Fruit fly (Drosophila melanogaster) whole organism, embryonic: ENCODE measurements around the gene CG45049.

Experiments
- CG10654 ChIP-seq: fragments of 200-800 bp; sonication (Bioruptor generic); optimal IDR thresholded peaks from 2 replicates; lab custom pipeline; 2016; ENCODE audit warnings: missing biosample characterization, missing genetic modification characterization
- CG11398 ChIP-seq: fragments of 200-800 bp; sonication (Bioruptor generic); optimal IDR thresholded peaks from 2 replicates; lab custom pipeline; 2016; ENCODE audit warnings: missing biosample characterization, missing genetic modification characterization
- CG12659 ChIP-seq: fragments of 200-800 bp; sonication (Bioruptor generic); optimal IDR thresholded peaks from 3 replicates; lab custom pipeline; 2017; ENCODE audit warnings: mild to moderate bottlenecking, missing biosample characterization, missing genetic modification reagents, missing genetic modification characterization
- CG12744 ChIP-seq: fragments of 200-800 bp; sonication (Bioruptor generic); optimal IDR thresholded peaks from 2 replicates; lab custom pipeline; 2016; ENCODE audit warnings: missing biosample characterization, missing genetic modification characterization
- CG17568 ChIP-seq: fragments of 200-800 bp; sonication (Bioruptor generic); optimal IDR thresholded peaks from 2 replicates; lab custom pipeline; 2018; ENCODE audit warnings: missing biosample characterization, mild to moderate bottlenecking, missing genetic modification characterization, moderate library complexity
- CG17829 ChIP-seq: fragments of 200-800 bp; optimal IDR thresholded peaks from 2 replicates; lab custom pipeline; 2019; ENCODE audit warnings: missing biosample characterization, mild to moderate bottlenecking, missing genetic modification characterization, moderate library complexity
- CG2116 ChIP-seq: fragments of 200-800 bp; sonication (Bioruptor generic); optimal IDR thresholded peaks from 3 replicates; lab custom pipeline; 2018; ENCODE audit warnings: missing biosample characterization, mild to moderate bottlenecking, missing genetic modification characterization
- CG2129 ChIP-seq: fragments of 200-800 bp; sonication (Bioruptor generic); IDR thresholded peaks from 2 replicates; pipeline ENCODE4 v1.3.6; 2022; ENCODE audit warnings: missing biosample characterization, missing genetic modification characterization; ENCODE audit not compliant: partially characterized antibody
- CG3163 ChIP-seq: fragments of 200-800 bp; sonication (Bioruptor generic); optimal IDR thresholded peaks from 3 replicates; lab custom pipeline; 2016; ENCODE audit warnings: missing biosample characterization, missing genetic modification characterization
- CG32532 ChIP-seq: fragments of 200-800 bp; sonication (Bioruptor generic); IDR thresholded peaks from 2 replicates; pipeline ENCODE4 v1.3.6; 2022; ENCODE audit warnings: missing biosample characterization, missing genetic modification characterization
- CG32772 ChIP-seq: fragments of 200-800 bp; sonication (Bioruptor generic); IDR thresholded peaks from 2 replicates; pipeline ENCODE4 v1.3.6; 2022; ENCODE audit warnings: missing biosample characterization, missing genetic modification characterization
- CG4424 ChIP-seq: fragments of 200-800 bp; sonication (Bioruptor generic); optimal IDR thresholded peaks from 3 replicates; lab custom pipeline; 2016; ENCODE audit warnings: missing biosample characterization, missing genetic modification characterization
- CG4617 ChIP-seq: fragments of 200-800 bp; sonication (Bioruptor generic); optimal IDR thresholded peaks from 3 replicates; lab custom pipeline; 2016; ENCODE audit warnings: missing biosample characterization, missing genetic modification characterization, borderline replicate concordance
- CG6654 ChIP-seq: fragments of 200-800 bp; sonication (Bioruptor generic); optimal IDR thresholded peaks from 2 replicates; lab custom pipeline; 2017; ENCODE audit warnings: missing biosample characterization, mild to moderate bottlenecking, missing genetic modification characterization
- CG7271 ChIP-seq: fragments of 200-800 bp; sonication (Bioruptor generic); optimal IDR thresholded peaks from 2 replicates; lab custom pipeline; 2018; ENCODE audit warnings: missing biosample characterization, mild to moderate bottlenecking, missing genetic modification characterization, moderate library complexity
- CG7556 ChIP-seq: fragments of 200-800 bp; sonication (Bioruptor generic); optimal IDR thresholded peaks from 2 replicates; lab custom pipeline; 2017; ENCODE audit warnings: missing biosample characterization, mild to moderate bottlenecking, missing genetic modification characterization
- CG7963 ChIP-seq: fragments of 200-800 bp; sonication (Bioruptor generic); IDR thresholded peaks from 3 replicates; pipeline ENCODE4 v1.3.6; 2022; ENCODE audit warnings: missing biosample characterization, missing genetic modification characterization; ENCODE audit not compliant: partially characterized antibody
- CG9437 ChIP-seq: fragments of 200-800 bp; sonication (Bioruptor generic); optimal IDR thresholded peaks from 2 replicates; lab custom pipeline; 2018; ENCODE audit warnings: missing biosample characterization, mild to moderate bottlenecking, missing genetic modification characterization
- CG9797 ChIP-seq: fragments of 200-800 bp; sonication (Bioruptor generic); optimal IDR thresholded peaks from 3 replicates; lab custom pipeline; 2018; ENCODE audit warnings: missing biosample characterization, mild to moderate bottlenecking, missing genetic modification characterization
- CG9817 ChIP-seq: fragments of 200-800 bp; sonication (Bioruptor generic); optimal IDR thresholded peaks from 2 replicates; lab custom pipeline; 2018; ENCODE audit warnings: missing biosample characterization, mild to moderate bottlenecking, missing genetic modification characterization, moderate library complexity
- CG9932 ChIP-seq: fragments of 200-800 bp; sonication (Bioruptor generic); IDR thresholded peaks from 2 replicates; pipeline ENCODE4 v1.3.6; 2022; ENCODE audit warnings: missing biosample characterization, missing genetic modification characterization
- CTCF ChIP-seq: fragments of 200-800 bp; sonication (Bioruptor generic); optimal IDR thresholded peaks from 2 replicates; lab custom pipeline; 2017; ENCODE audit warnings: missing biosample characterization, mild to moderate bottlenecking, missing genetic modification characterization, moderate library complexity
- CkIIα-i1 ChIP-seq: fragments of 200-800 bp; sonication (Bioruptor generic); IDR thresholded peaks from 2 replicates; pipeline ENCODE4 v1.3.6; 2022; ENCODE audit warnings: missing biosample characterization, missing genetic modification characterization
- D19A ChIP-seq: fragments of 200-800 bp; optimal IDR thresholded peaks from 3 replicates; lab custom pipeline; 2019; ENCODE audit warnings: missing biosample characterization, mild to moderate bottlenecking, missing genetic modification characterization, moderate library complexity
- E2f2 ChIP-seq: fragments of 200-800 bp; sonication (Bioruptor generic); IDR thresholded peaks from 2 replicates; pipeline ENCODE4 v1.3.6; 2022; ENCODE audit warnings: missing biosample characterization, missing genetic modification characterization
- Hsf ChIP-seq: fragments of 200-800 bp; sonication (Bioruptor generic); optimal IDR thresholded peaks from 3 replicates; lab custom pipeline; 2016; ENCODE audit warnings: missing biosample characterization, missing genetic modification characterization
- Max ChIP-seq: fragments of 200-800 bp; sonication (Bioruptor generic); optimal IDR thresholded peaks from 2 replicates; lab custom pipeline; 2016; ENCODE audit warnings: missing biosample characterization, mild to moderate bottlenecking, missing genetic modification characterization
- NK7.1 ChIP-seq: fragments of 200-800 bp; sonication (Bioruptor generic); optimal IDR thresholded peaks from 3 replicates; lab custom pipeline; 2016; ENCODE audit warnings: missing biosample characterization, missing genetic modification characterization
- Nf-YB ChIP-seq: fragments of 200-800 bp; sonication (Bioruptor generic); optimal IDR thresholded peaks from 3 replicates; lab custom pipeline; 2019; ENCODE audit warnings: missing biosample characterization, mild to moderate bottlenecking, missing genetic modification characterization, moderate library complexity
- NfI ChIP-seq: fragments of 200-800 bp; sonication (Bioruptor generic); optimal IDR thresholded peaks from 3 replicates; lab custom pipeline; 2018; ENCODE audit warnings: missing biosample characterization, mild to moderate bottlenecking, missing genetic modification characterization, moderate library complexity
- Ptx1 ChIP-seq: fragments of 200-800 bp; sonication (Bioruptor generic); IDR thresholded peaks from 2 replicates; pipeline ENCODE4 v1.3.6; 2022; ENCODE audit warnings: missing biosample characterization, missing genetic modification characterization
- Ssrp ChIP-seq: fragments of 200-800 bp; sonication (Bioruptor generic); optimal IDR thresholded peaks from 2 replicates; lab custom pipeline; 2018; ENCODE audit warnings: missing biosample characterization, mild to moderate bottlenecking, missing genetic modification characterization, moderate library complexity
- Xrp1 ChIP-seq: fragments of 200-800 bp; sonication (Bioruptor generic); IDR thresholded peaks from 2 replicates; pipeline ENCODE4 v1.3.6; 2022; ENCODE audit warnings: missing biosample characterization, missing genetic modification characterization
- amos ChIP-seq: fragments of 200-800 bp; sonication (Bioruptor generic); IDR thresholded peaks from 2 replicates; pipeline ENCODE4 v1.3.6; 2022; ENCODE audit warnings: missing biosample characterization, missing genetic modification characterization; ENCODE audit not compliant: partially characterized antibody
- ci ChIP-seq: fragments of 200-800 bp; sonication (Bioruptor generic); IDR thresholded peaks from 3 replicates; pipeline ENCODE4 v1.3.6; 2022; ENCODE audit warnings: missing biosample characterization, missing genetic modification characterization
- da ChIP-seq: fragments of 200-800 bp; sonication (Bioruptor generic); optimal IDR thresholded peaks from 2 replicates; lab custom pipeline; 2016; ENCODE audit warnings: missing biosample characterization, missing genetic modification characterization
- disco-r ChIP-seq: fragments of 200-800 bp; sonication (Bioruptor generic); optimal IDR thresholded peaks from 2 replicates; lab custom pipeline; 2016; ENCODE audit warnings: missing biosample characterization, missing genetic modification characterization
- hbn ChIP-seq: fragments of 200-800 bp; sonication (Bioruptor generic); IDR thresholded peaks from 2 replicates; pipeline ENCODE4 v1.3.6; 2022; ENCODE audit warnings: missing biosample characterization, missing genetic modification characterization; ENCODE audit not compliant: partially characterized antibody
- klu ChIP-seq: fragments of 200-800 bp; sonication (Bioruptor generic); IDR thresholded peaks from 2 replicates; pipeline ENCODE4 v1.3.6; 2022; ENCODE audit warnings: missing biosample characterization, missing genetic modification characterization
- maf-S ChIP-seq: fragments of 200-800 bp; sonication (Bioruptor generic); optimal IDR thresholded peaks from 2 replicates; lab custom pipeline; 2016; ENCODE audit warnings: missing biosample characterization, missing genetic modification characterization
- nmo ChIP-seq: fragments of 200-800 bp; sonication (Bioruptor generic); optimal IDR thresholded peaks from 2 replicates; lab custom pipeline; 2018; ENCODE audit warnings: missing biosample characterization, mild to moderate bottlenecking, missing genetic modification characterization, moderate library complexity
- pan ChIP-seq, 4 experiments: fragments of >200 bp in 3 of 4; fragments of 200-800 bp in 1 of 4; sonication (Bioruptor generic) in 1 of 4; optimal IDR thresholded peaks in 3 of 4; IDR thresholded peaks in 1 of 4; 2 replicates each; pipeline versions ENCODE4 v1.3.6 to Lab custom; 2017 to 2022; ENCODE audit warnings: missing biosample characterization in 2 of 4, missing genetic modification characterization in 2 of 4, mixed read lengths in 1 of 4
- prd ChIP-seq, 3 experiments: fragments of >200 bp in 2 of 3; fragments of 200-800 bp in 1 of 3; sonication (Bioruptor generic) in 1 of 3; optimal IDR thresholded peaks in 2 of 3; IDR thresholded peaks in 1 of 3; 2 replicates in 2 of 3; 3 replicates in 1 of 3; pipeline versions ENCODE4 v1.3.6 to Lab custom; 2017 to 2022; ENCODE audit warnings: missing biosample characterization in 1 of 3, missing genetic modification characterization in 1 of 3
- pros ChIP-seq: fragments of 200-800 bp; sonication (Bioruptor generic); optimal IDR thresholded peaks from 3 replicates; lab custom pipeline; 2019; ENCODE audit warnings: missing biosample characterization, mild to moderate bottlenecking, missing genetic modification characterization, moderate library complexity
- unpg ChIP-seq: fragments of 200-800 bp; sonication (Bioruptor generic); optimal IDR thresholded peaks from 3 replicates; lab custom pipeline; 2018; ENCODE audit warnings: missing biosample characterization, mild to moderate bottlenecking, missing genetic modification characterization, moderate library complexity
- wdn ChIP-seq: fragments of 200-800 bp; sonication (Bioruptor generic); IDR thresholded peaks from 2 replicates; pipeline ENCODE4 v1.3.6; 2022; ENCODE audit warnings: missing biosample characterization, missing genetic modification characterization
- wor ChIP-seq: fragments of 200-800 bp; sonication (Bioruptor generic); IDR thresholded peaks from 2 replicates; pipeline ENCODE4 v1.3.6; 2022; ENCODE audit warnings: missing biosample characterization, missing genetic modification characterization
- zfh2 ChIP-seq: fragments of 200-800 bp; sonication (Bioruptor generic); optimal IDR thresholded peaks from 2 replicates; lab custom pipeline; 2016; ENCODE audit warnings: missing biosample characterization, missing genetic modification characterization

CG45049 gene

dm6 chr3R:22726031-22726770, 566 bp upstream of the CG45049 start, which contains the start of gene RNF220 (continued):
- no peak for TF ChIP-seq CG3163 (GFP tag; lab: Kevin White, UChicago)
- no peak for TF ChIP-seq disco-r (GFP tag; lab: Kevin White, UChicago)
- TF ChIP-seq klu (GFP tag; lab: Robert Waterston, UW): 0 out of 2 replicates have a peak, but pooled peaks have one; percentile 8
- peak; percentile 45 for TF ChIP-seq nmo (GFP tag; lab: Kevin White, UChicago)
- TF ChIP-seq Ptx1 (GFP tag; lab: Robert Waterston, UW): peak; percentile 8; the same call in 1 of the 2 replicates
- peak; percentile 38 for TF ChIP-seq CTCF
- no peak for TF ChIP-seq Nf-YB (GFP tag; lab: Kevin White, UChicago)
- no peak for TF ChIP-seq CG7271 (tag; lab: Kevin White, UChicago)
- TF ChIP-seq CG32772 (GFP tag; lab: Robert Waterston, UW): no peak
- peak; percentile 5 for TF ChIP-seq CG4617 (GFP tag; lab: Kevin White, UChicago)
- TF ChIP-seq CG10654 (GFP tag; lab: Kevin White, UChicago): no peak
- peak; percentile 61; the same call in 2 of the 3 replicates for TF ChIP-seq CG7963 (GFP tag; lab: Robert Waterston, UW)
- TF ChIP-seq zfh2 (GFP tag; lab: Kevin White, UChicago): no peak
- TF ChIP-seq amos (GFP tag; lab: Robert Waterston, UW): peak; percentile 82
- TF ChIP-seq NfI (GFP tag; lab: Kevin White, UChicago): no peak
- no peak for TF ChIP-seq NK7.1 (GFP tag; lab: Kevin White, UChicago)
- TF ChIP-seq unpg (GFP tag; lab: Kevin White, UChicago): no peak
- TF ChIP-seq pan (optimal IDR thresholded peaks at IDR 0.05; lab: Kevin White, UChicago): no peak
- TF ChIP-seq pan (GFP tag; optimal IDR thresholded peaks at IDR 0.05 in 1 of 2, IDR thresholded peaks at IDR 0.05 in 1 of 2): no peak
- TF ChIP-seq CG32532 (GFP tag; lab: Robert Waterston, UW): no peak; the same call in 1 of the 2 replicates
- peak; percentile 1 for TF ChIP-seq CG17829 (tag; lab: Kevin White, UChicago)
- no peak for TF ChIP-seq Ssrp (tag; lab: Kevin White, UChicago)
- TF ChIP-seq CG6654 (GFP tag; lab: Kevin White, UChicago): no peak
- TF ChIP-seq wdn (GFP tag; lab: Robert Waterston, UW): no peak
- TF ChIP-seq CG4424: peak; percentile 31
- peak; percentile 47 for TF ChIP-seq CG9932 (GFP tag; lab: Robert Waterston, UW)
- TF ChIP-seq D19A (tag; lab: Kevin White, UChicago): peak; percentile 1
- no peak for TF ChIP-seq prd (optimal IDR thresholded peaks at IDR 0.05; lab: Kevin White, UChicago)
- TF ChIP-seq prd (GFP tag; IDR thresholded peaks at IDR 0.05; lab: Robert Waterston, UW): peak; percentile 7; the same call in 1 of the 3 replicates
- no peak for TF ChIP-seq CG12744 (GFP tag; lab: Kevin White, UChicago)
- TF ChIP-seq CG2129: peak; percentile 11
- no peak for TF ChIP-seq Xrp1 (GFP tag; lab: Robert Waterston, UW)
- TF ChIP-seq CG7556 (GFP tag; lab: Kevin White, UChicago): no peak
- TF ChIP-seq CG9817 (tag; lab: Kevin White, UChicago): no peak
- TF ChIP-seq ci: 0 out of 3 replicates have a peak, but pooled peaks have one; percentile 9
- TF ChIP-seq da: no peak
- TF ChIP-seq CG17568 (GFP tag; lab: Kevin White, UChicago): no peak
- no peak for TF ChIP-seq Max (GFP tag; lab: Kevin White, UChicago)
- peak; percentile 60 for TF ChIP-seq hbn (GFP tag; lab: Robert Waterston, UW)
- TF ChIP-seq CG9797 (GFP tag; lab: Kevin White, UChicago): peak; percentile 59
- TF ChIP-seq CG9437 (GFP tag; lab: Kevin White, UChicago): peak; percentile 97
- TF ChIP-seq CG12659: peak; percentile 33
- no peak for TF ChIP-seq CG11398 (GFP tag; lab: Kevin White, UChicago)
- TF ChIP-seq Hsf (GFP tag; lab: Kevin White, UChicago): no peak
- no peak for TF ChIP-seq maf-S (GFP tag; lab: Kevin White, UChicago)
- peak; percentile 46 for TF ChIP-seq CG2116 (GFP tag; lab: Kevin White, UChicago)
- TF ChIP-seq pros (GFP tag; lab: Kevin White, UChicago): no peak
- no peak for TF ChIP-seq E2f2 (GFP tag; lab: Robert Waterston, UW)
- TF ChIP-seq wor (GFP tag; lab: Robert Waterston, UW): no peak
- TF ChIP-seq CkIIα-i1 (GFP tag; lab: Robert Waterston, UW): no peak
